Worm (Caenorhabditis elegans): ENCODE data around the gene K11H12.5.

DNA sequence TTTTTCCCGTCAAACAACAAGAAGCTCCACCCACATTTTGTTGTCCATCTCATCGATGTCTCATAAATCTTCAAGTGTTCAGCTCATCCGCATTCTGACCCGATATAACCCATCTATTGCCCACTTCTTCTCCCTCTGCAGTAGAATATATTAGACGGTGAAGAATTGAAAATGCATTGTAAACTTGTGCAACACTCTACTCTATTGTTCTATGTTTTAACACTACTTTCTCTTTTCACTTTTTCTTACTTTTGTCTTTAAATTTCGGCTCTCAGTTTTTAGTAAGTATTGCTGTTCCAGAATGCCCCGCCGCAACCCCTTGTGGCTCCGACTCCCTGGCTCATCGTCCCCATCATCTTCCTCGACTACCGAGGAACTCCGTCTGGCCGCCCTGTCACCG lies 27.0 kb upstream of the K11H12.5 start, which contains the start of gene K11H12.9:
- TF ChIP-seq unc-62 (GFP tag; optimal IDR thresholded peaks at IDR 0.05) (no peak), nhr-11 (tag; optimal IDR thresholded peaks at IDR 0.05) (no peak), zag-1 (tag; optimal IDR thresholded peaks at IDR 0.05) (no peak), aly-2 (tag; optimal IDR thresholded peaks at IDR 0.05) (no peak), ztf-4 (tag; optimal IDR thresholded peaks at IDR 0.05) (no peak), R02D3.7 (tag; optimal IDR thresholded peaks at IDR 0.05) (no peak), ztf-11 (tag; optimal IDR thresholded peaks at IDR 0.05) (no peak), ZK546.5 (tag; optimal IDR thresholded peaks at IDR 0.05) (no peak), nhr-76 (tag; optimal IDR thresholded peaks at IDR 0.05) (no peak), ceh-82 (tag; optimal IDR thresholded peaks at IDR 0.05) (no peak)

Measured in whole organism, L3 larva.